Fruit fly (Drosophila melanogaster): ENCODE measurements around the gene CG13066.
A peak's percentile ranks its signal among the peaks of the same experiment; 100 is the strongest.

DNA sequence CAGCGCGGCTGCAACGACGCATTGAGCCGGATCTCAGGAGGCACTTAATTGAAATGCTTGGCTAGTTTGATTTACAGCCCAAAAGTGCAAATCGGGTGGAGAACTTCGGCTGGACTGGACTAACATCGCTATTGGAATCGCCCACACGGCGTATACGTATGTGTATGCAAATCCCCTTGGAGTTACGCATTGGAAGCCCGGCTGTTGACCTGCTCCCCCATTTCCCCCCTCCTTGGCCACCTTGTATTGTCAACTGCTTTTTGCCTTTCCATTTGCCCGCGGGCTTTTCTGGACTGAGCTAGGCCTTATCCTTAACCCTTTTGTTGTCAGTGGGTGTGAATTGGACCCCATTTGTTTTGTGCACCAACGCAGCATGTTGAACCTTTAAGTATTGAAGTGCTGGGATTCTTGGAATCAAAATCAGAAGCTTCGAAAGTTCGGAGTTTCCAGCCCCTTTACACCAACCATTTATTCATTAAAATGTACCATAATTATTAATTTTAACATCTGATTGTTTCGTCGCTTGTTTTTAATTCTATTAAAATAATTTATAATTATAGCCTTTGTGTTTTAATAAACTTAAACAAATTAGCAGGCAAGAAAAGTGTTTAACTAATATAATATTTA, 2.8 kb downstream of the CG13066 start:
- no peak for TF ChIP-seq CG12605 (GFP tag; IDR thresholded peaks at IDR 0.05)
- no peak for TF ChIP-seq Pif1A (GFP tag; optimal IDR thresholded peaks at IDR 0.05)
- TF ChIP-seq CG8159 (tag; optimal IDR thresholded peaks at IDR 0.05), result peak; percentile 63
- no peak for TF ChIP-seq rn (GFP tag; IDR thresholded peaks at IDR 0.05)
- TF ChIP-seq CG32121 (GFP tag; IDR thresholded peaks at IDR 0.05), result no peak
- peak; percentile 39 for TF ChIP-seq CG17806 (tag; optimal IDR thresholded peaks at IDR 0.05)
- no peak for TF ChIP-seq CG10348 (GFP tag; IDR thresholded peaks at IDR 0.05)

All from whole organism, pupa.